Fruit fly (Drosophila melanogaster): ENCODE measurements around the gene Flacc.

Gene Flacc

dm6 chrX:18893433-18893832 lies at the start of gene Flacc:
Gene Flacc (minus strand): TSS chrX:18893636.
- TF ChIP-seq CG9876 (GFP tag; optimal IDR thresholded peaks at IDR 0.05), result no peak
- TF ChIP-seq CG5245 (GFP tag; optimal IDR thresholded peaks at IDR 0.05), result no peak
- peak; percentile 17 for TF ChIP-seq CG12659 (GFP tag; optimal IDR thresholded peaks at IDR 0.05)
- TF ChIP-seq mld (GFP tag; IDR thresholded peaks at IDR 0.05; ENCODE audit: partially characterized antibody), result peak; percentile 86
- peak; percentile 91 for TF ChIP-seq CG34224 (GFP tag; IDR thresholded peaks at IDR 0.05; ENCODE audit: partially characterized antibody)
- peak; percentile 85 for TF ChIP-seq sna (GFP tag; IDR thresholded peaks at IDR 0.05; ENCODE audit: partially characterized antibody)
- TF ChIP-seq CG13287 (GFP tag; IDR thresholded peaks at IDR 0.05; ENCODE audit: partially characterized antibody), result peak; percentile 96
- TF ChIP-seq Aef1 (GFP tag; IDR thresholded peaks at IDR 0.05), result no peak
- TF ChIP-seq CG17829 (tag; optimal IDR thresholded peaks at IDR 0.05), result peak; percentile 22
- no peak for TF ChIP-seq lbe (GFP tag; optimal IDR thresholded peaks at IDR 0.05)
- TF ChIP-seq pzg (GFP tag; optimal IDR thresholded peaks at IDR 0.05), result peak; percentile 52
- peak; percentile 9 for TF ChIP-seq CG12391 (tag; optimal IDR thresholded peaks at IDR 0.05)
- no peak for TF ChIP-seq Camta (GFP tag; optimal IDR thresholded peaks at IDR 0.05)
- TF ChIP-seq Xbp1 (GFP tag; optimal IDR thresholded peaks at IDR 0.05), result no peak
- TF ChIP-seq fru (optimal IDR thresholded peaks at IDR 0.05), result no peak
- no peak for TF ChIP-seq CG15696 (tag; optimal IDR thresholded peaks at IDR 0.05)
- peak; percentile 75 for TF ChIP-seq CG14860 (GFP tag; IDR thresholded peaks at IDR 0.05; ENCODE audit: partially characterized antibody)
- TF ChIP-seq MESR4 (GFP tag; optimal IDR thresholded peaks at IDR 0.05), result peak; percentile 79
- peak; percentile 88 for TF ChIP-seq Dll (GFP tag; IDR thresholded peaks at IDR 0.05; ENCODE audit: partially characterized antibody)
- TF ChIP-seq CG2712 (tag; optimal IDR thresholded peaks at IDR 0.05), result peak; percentile 33
- TF ChIP-seq CG3281 (GFP tag; optimal IDR thresholded peaks at IDR 0.05), result no peak
- peak; percentile 80 for TF ChIP-seq CG16813 (GFP tag; IDR thresholded peaks at IDR 0.05; ENCODE audit: partially characterized antibody)
- peak; percentile 92 for TF ChIP-seq Dref (GFP tag; IDR thresholded peaks at IDR 0.05)
- peak; percentile 58 for TF ChIP-seq CG4617 (GFP tag; optimal IDR thresholded peaks at IDR 0.05; ENCODE audit: borderline replicate concordance)
- no peak for TF ChIP-seq luna (GFP tag; optimal IDR thresholded peaks at IDR 0.05)
- no peak for TF ChIP-seq Meics (GFP tag; optimal IDR thresholded peaks at IDR 0.05)
- peak; percentile 88 for TF ChIP-seq amos (GFP tag; IDR thresholded peaks at IDR 0.05; ENCODE audit: partially characterized antibody)
- TF ChIP-seq CG17385 (GFP tag; optimal IDR thresholded peaks at IDR 0.05), result peak; percentile 95
- TF ChIP-seq Abd-B (GFP tag; optimal IDR thresholded peaks at IDR 0.05), result no peak
- TF ChIP-seq hth (optimal IDR thresholded peaks at IDR 0.05), result no peak
- no peak for TF ChIP-seq HHEX (GFP tag; optimal IDR thresholded peaks at IDR 0.05)
- TF ChIP-seq Myb (GFP tag; optimal IDR thresholded peaks at IDR 0.05), result peak; percentile 53
- no peak for TF ChIP-seq CG5953 (GFP tag; IDR thresholded peaks at IDR 0.05)
- TF ChIP-seq E2f2 (GFP tag; IDR thresholded peaks at IDR 0.05), result peak; percentile 85
- TF ChIP-seq zen (tag; optimal IDR thresholded peaks at IDR 0.05), result no peak
- no peak for TF ChIP-seq CG1602 (GFP tag; optimal IDR thresholded peaks at IDR 0.05)
- no peak for TF ChIP-seq Taf1 (GFP tag; IDR thresholded peaks at IDR 0.05)
- peak; percentile 37 for TF ChIP-seq YL-1 (GFP tag; optimal IDR thresholded peaks at IDR 0.05)
- TF ChIP-seq bbx (GFP tag; IDR thresholded peaks at IDR 0.05; ENCODE audit: partially characterized antibody), result peak; percentile 87
- TF ChIP-seq CG10267 (tag; optimal IDR thresholded peaks at IDR 0.05), result peak; percentile 43
- TF ChIP-seq CG1603 (tag; optimal IDR thresholded peaks at IDR 0.05), result no peak
- TF ChIP-seq Sry-β (GFP tag; optimal IDR thresholded peaks at IDR 0.05), result no peak
- TF ChIP-seq CG32772 (GFP tag; IDR thresholded peaks at IDR 0.05), result no peak
- peak; percentile 44; the same call in 1 of the 2 replicates for TF ChIP-seq CG2129 (GFP tag; IDR thresholded peaks at IDR 0.05; ENCODE audit: partially characterized antibody)
- TF ChIP-seq tna (GFP tag; IDR thresholded peaks at IDR 0.05; ENCODE audit: partially characterized antibody), result peak; percentile 79
- TF ChIP-seq CG7963 (GFP tag; IDR thresholded peaks at IDR 0.05; ENCODE audit: partially characterized antibody), result peak; percentile 79
- TF ChIP-seq Opbp (GFP tag; IDR thresholded peaks at IDR 0.05; ENCODE audit: partially characterized antibody), result peak; percentile 82; the same call in 2 of the 3 replicates
- TF ChIP-seq row (GFP tag; IDR thresholded peaks at IDR 0.05), result no peak
- TF ChIP-seq chinmo (GFP tag; IDR thresholded peaks at IDR 0.05; ENCODE audit: partially characterized antibody), result 0 out of 4 replicates have a peak, but pooled peaks have one; percentile 73
